Fruit fly (Drosophila melanogaster) whole organism, embryonic: ENCODE measurements around the gene CG13455.
A peak's percentile ranks its signal among the peaks of the same experiment; 100 is the strongest.

Source experiments
- Antp ChIP-seq: fragments of 200-800 bp; sonication (Bioruptor generic); optimal IDR thresholded peaks from 3 replicates; lab custom pipeline; 2016; ENCODE audit warnings: missing biosample characterization, missing genetic modification characterization
- Blimp-1 ChIP-seq: fragments of 200-800 bp; sonication (Bioruptor generic); optimal IDR thresholded peaks from 3 replicates; lab custom pipeline; 2018; ENCODE audit warnings: missing biosample characterization, missing genetic modification characterization, mild to moderate bottlenecking, moderate library complexity, missing genetic modification reagents
- C15 ChIP-seq: fragments of 200-800 bp; sonication (Bioruptor generic); IDR thresholded peaks from 3 replicates; pipeline ENCODE4 v1.3.6; 2022; ENCODE audit warnings: missing biosample characterization, missing genetic modification characterization
- CG10147 ChIP-seq: fragments of 200-800 bp; sonication (Bioruptor generic); optimal IDR thresholded peaks from 2 replicates; lab custom pipeline; 2019; ENCODE audit warnings: missing biosample characterization, mild to moderate bottlenecking, missing genetic modification characterization, moderate library complexity
- CG10654 ChIP-seq: fragments of 200-800 bp; sonication (Bioruptor generic); optimal IDR thresholded peaks from 2 replicates; lab custom pipeline; 2016; ENCODE audit warnings: missing biosample characterization, missing genetic modification characterization
- CG10959 ChIP-seq: fragments of 200-800 bp; sonication (Bioruptor generic); IDR thresholded peaks from 2 replicates; pipeline ENCODE4 v1.3.6; 2022; ENCODE audit warnings: missing biosample characterization, missing genetic modification characterization
- CG11456 ChIP-seq: fragments of 200-800 bp; sonication (Bioruptor generic); IDR thresholded peaks from 3 replicates; pipeline ENCODE4 v1.3.6; 2022; ENCODE audit warnings: missing biosample characterization, missing genetic modification characterization
- CG11696 ChIP-seq: fragments of 200-800 bp; sonication (Bioruptor generic); IDR thresholded peaks from 2 replicates; pipeline ENCODE4 v1.3.6; 2022; ENCODE audit warnings: missing biosample characterization, missing genetic modification characterization
- CG12104 ChIP-seq: fragments of 200-800 bp; sonication (Bioruptor generic); optimal IDR thresholded peaks from 3 replicates; lab custom pipeline; 2016; ENCODE audit warnings: missing biosample characterization, missing genetic modification characterization
- CG14050 ChIP-seq: fragments of 200-800 bp; sonication (Bioruptor generic); IDR thresholded peaks from 3 replicates; pipeline ENCODE4 v1.3.6; 2022; ENCODE audit warnings: missing biosample characterization, missing genetic modification characterization
- CG2889 ChIP-seq: fragments of 200-800 bp; sonication (Bioruptor generic); IDR thresholded peaks from 3 replicates; pipeline ENCODE4 v1.3.6; 2022; ENCODE audit warnings: missing biosample characterization, missing genetic modification characterization
- CG31388 ChIP-seq: fragments of 200-800 bp; sonication (Bioruptor generic); optimal IDR thresholded peaks from 2 replicates; lab custom pipeline; 2016; ENCODE audit warnings: missing biosample characterization, missing genetic modification characterization
- CG32532 ChIP-seq: fragments of 200-800 bp; sonication (Bioruptor generic); IDR thresholded peaks from 2 replicates; pipeline ENCODE4 v1.3.6; 2022; ENCODE audit warnings: missing biosample characterization, missing genetic modification characterization
- CG33213 ChIP-seq: fragments of 200-800 bp; sonication (Bioruptor generic); optimal IDR thresholded peaks from 3 replicates; lab custom pipeline; 2016; ENCODE audit warnings: missing biosample characterization, missing genetic modification characterization
- CG5180 ChIP-seq: fragments of 200-800 bp; sonication (Bioruptor generic); optimal IDR thresholded peaks from 3 replicates; lab custom pipeline; 2017; ENCODE audit warnings: missing biosample characterization, missing genetic modification characterization, mild to moderate bottlenecking, moderate library complexity, missing genetic modification reagents
- CG5245 ChIP-seq: fragments of 200-800 bp; sonication (Bioruptor generic); optimal IDR thresholded peaks from 3 replicates; lab custom pipeline; 2016; ENCODE audit warnings: missing biosample characterization, missing genetic modification characterization
- CG9609 ChIP-seq: fragments of 200-800 bp; sonication (Bioruptor generic); optimal IDR thresholded peaks from 3 replicates; lab custom pipeline; 2016; ENCODE audit warnings: missing biosample characterization, missing genetic modification characterization
- Dbx ChIP-seq: fragments of 200-800 bp; sonication (Bioruptor generic); IDR thresholded peaks from 3 replicates; pipeline ENCODE4 v1.3.6; 2022; ENCODE audit warnings: missing biosample characterization, missing genetic modification characterization
- Dp ChIP-seq: fragments of 200-800 bp; sonication (Bioruptor generic); optimal IDR thresholded peaks from 2 replicates; lab custom pipeline; 2018; ENCODE audit warnings: missing biosample characterization, mild to moderate bottlenecking, missing genetic modification characterization, moderate library complexity
- E2f1 ChIP-seq: fragments of 200-800 bp; sonication (Bioruptor generic); IDR thresholded peaks from 2 replicates; pipeline ENCODE4 v1.3.6; 2022; ENCODE audit warnings: missing biosample characterization, missing genetic modification characterization
- Hr78 ChIP-seq, 2 experiments: fragments of 200-800 bp in 1 of 2; fragments of >200 bp in 1 of 2; sonication (Bioruptor generic) in 1 of 2; optimal IDR thresholded peaks; 2 replicates each; lab custom pipeline; 2017 to 2019; ENCODE audit warnings: missing biosample characterization in 2 of 2, missing genetic modification characterization in 2 of 2, mild to moderate bottlenecking in 1 of 2, moderate library complexity in 1 of 2
- Oaz ChIP-seq: fragments of 200-800 bp; sonication (Bioruptor generic); IDR thresholded peaks from 2 replicates; pipeline ENCODE4 v1.3.6; 2022; ENCODE audit warnings: missing biosample characterization, missing genetic modification characterization
- Six4 ChIP-seq: fragments of 200-800 bp; sonication (Bioruptor generic); optimal IDR thresholded peaks from 2 replicates; lab custom pipeline; 2016; ENCODE audit warnings: missing biosample characterization, missing genetic modification characterization
- Spps ChIP-seq: fragments of 200-800 bp; sonication (Bioruptor generic); optimal IDR thresholded peaks from 2 replicates; lab custom pipeline; 2018; ENCODE audit warnings: missing biosample characterization, mild to moderate bottlenecking, missing genetic modification characterization
- Xrp1 ChIP-seq: fragments of 200-800 bp; sonication (Bioruptor generic); IDR thresholded peaks from 2 replicates; pipeline ENCODE4 v1.3.6; 2022; ENCODE audit warnings: missing biosample characterization, missing genetic modification characterization
- ase ChIP-seq: fragments of 200-800 bp; sonication (Bioruptor generic); IDR thresholded peaks from 3 replicates; pipeline ENCODE4 v1.3.6; 2022; ENCODE audit warnings: missing biosample characterization, missing genetic modification characterization
- bcd ChIP-seq: fragments of 200-800 bp; sonication (Bioruptor generic); optimal IDR thresholded peaks from 2 replicates; lab custom pipeline; 2017; ENCODE audit warnings: missing biosample characterization, mild to moderate bottlenecking, missing genetic modification characterization
- chn ChIP-seq: fragments of 200-800 bp; sonication (Bioruptor generic); optimal IDR thresholded peaks from 2 replicates; lab custom pipeline; 2016; ENCODE audit warnings: missing biosample characterization, missing genetic modification characterization
- crol ChIP-seq: fragments of 200-800 bp; sonication (Bioruptor generic); IDR thresholded peaks from 2 replicates; pipeline ENCODE4 v1.3.6; 2022; ENCODE audit warnings: missing biosample characterization, missing genetic modification characterization
- ftz-f1 ChIP-seq: fragments of 200-800 bp; sonication (Bioruptor generic); optimal IDR thresholded peaks from 2 replicates; lab custom pipeline; 2016; ENCODE audit warnings: missing biosample characterization, missing genetic modification characterization
- gem ChIP-seq: fragments of 200-800 bp; sonication (Bioruptor generic); optimal IDR thresholded peaks from 2 replicates; lab custom pipeline; 2019; ENCODE audit warnings: missing biosample characterization, mild to moderate bottlenecking, missing genetic modification characterization, moderate library complexity
- gfzf ChIP-seq: fragments of 200-800 bp; sonication (Bioruptor generic); optimal IDR thresholded peaks from 2 replicates; lab custom pipeline; 2016; ENCODE audit warnings: missing biosample characterization, mild to moderate bottlenecking, missing genetic modification characterization, moderate library complexity
- hb ChIP-seq: fragments of 200-800 bp; sonication (Bioruptor generic); IDR thresholded peaks from 3 replicates; pipeline ENCODE4 v1.3.6; 2022; ENCODE audit warnings: missing biosample characterization, missing genetic modification characterization; ENCODE audit not compliant: partially characterized antibody
- klu ChIP-seq: fragments of 200-800 bp; sonication (Bioruptor generic); IDR thresholded peaks from 2 replicates; pipeline ENCODE4 v1.3.6; 2022; ENCODE audit warnings: missing biosample characterization, missing genetic modification characterization
- lbe ChIP-seq: fragments of 200-800 bp; sonication (Bioruptor generic); optimal IDR thresholded peaks from 2 replicates; lab custom pipeline; 2016; ENCODE audit warnings: missing biosample characterization, mild to moderate bottlenecking, missing genetic modification characterization
- lov ChIP-seq, 2 experiments: fragments of 200-800 bp in 1 of 2; fragments of >200 bp in 1 of 2; sonication (Bioruptor generic) in 1 of 2; IDR thresholded peaks in 1 of 2; optimal IDR thresholded peaks in 1 of 2; 2 replicates in 1 of 2; 3 replicates in 1 of 2; pipeline versions ENCODE4 v1.3.6 to Lab custom; 2017 to 2022; ENCODE audit warnings: missing biosample characterization in 1 of 2, missing genetic modification characterization in 1 of 2
- oc ChIP-seq: fragments of 200-800 bp; sonication (Bioruptor generic); optimal IDR thresholded peaks from 2 replicates; lab custom pipeline; 2018; ENCODE audit warnings: missing biosample characterization, mild to moderate bottlenecking, missing genetic modification characterization, moderate library complexity
- pan ChIP-seq, 4 experiments: fragments of >200 bp in 3 of 4; fragments of 200-800 bp in 1 of 4; sonication (Bioruptor generic) in 1 of 4; optimal IDR thresholded peaks in 3 of 4; IDR thresholded peaks in 1 of 4; 2 replicates each; pipeline versions ENCODE4 v1.3.6 to Lab custom; 2017 to 2022; ENCODE audit warnings: missing biosample characterization in 2 of 4, missing genetic modification characterization in 2 of 4, mixed read lengths in 1 of 4
- rib ChIP-seq: fragments of 200-800 bp; sonication (Bioruptor generic); IDR thresholded peaks from 2 replicates; pipeline ENCODE4 v1.3.6; 2022; ENCODE audit warnings: missing biosample characterization, missing genetic modification characterization
- scrt ChIP-seq: fragments of 200-800 bp; sonication (Bioruptor generic); optimal IDR thresholded peaks from 2 replicates; lab custom pipeline; 2018; ENCODE audit warnings: missing biosample characterization, mild to moderate bottlenecking, missing genetic modification characterization, moderate library complexity
- sim ChIP-seq: fragments of 200-800 bp; sonication (Bioruptor generic); IDR thresholded peaks from 2 replicates; pipeline ENCODE4 v1.3.6; 2022; ENCODE audit warnings: missing biosample characterization, missing genetic modification characterization
- slbo ChIP-seq: fragments of 200-800 bp; sonication (Bioruptor generic); IDR thresholded peaks from 2 replicates; pipeline ENCODE4 v1.3.6; 2022; ENCODE audit warnings: missing biosample characterization, missing genetic modification characterization
- tap ChIP-seq: fragments of 200-800 bp; optimal IDR thresholded peaks from 3 replicates; lab custom pipeline; 2019; ENCODE audit warnings: missing biosample characterization, mild to moderate bottlenecking, missing genetic modification characterization, moderate library complexity
- trem ChIP-seq: fragments of 200-800 bp; optimal IDR thresholded peaks from 3 replicates; lab custom pipeline; 2019; ENCODE audit warnings: missing biosample characterization, mild to moderate bottlenecking, missing genetic modification characterization, moderate library complexity
- wor ChIP-seq: fragments of 200-800 bp; sonication (Bioruptor generic); IDR thresholded peaks from 2 replicates; pipeline ENCODE4 v1.3.6; 2022; ENCODE audit warnings: missing biosample characterization, missing genetic modification characterization
- zf30C ChIP-seq: fragments of 200-800 bp; sonication (Bioruptor generic); optimal IDR thresholded peaks from 3 replicates; lab custom pipeline; 2018; ENCODE audit warnings: missing biosample characterization, mild to moderate bottlenecking, missing genetic modification characterization
- zfh1 ChIP-seq: fragments of 200-800 bp; sonication (Bioruptor generic); IDR thresholded peaks from 3 replicates; pipeline ENCODE4 v1.3.6; 2022; ENCODE audit warnings: missing biosample characterization, missing genetic modification characterization
- zfh2 ChIP-seq: fragments of 200-800 bp; sonication (Bioruptor generic); optimal IDR thresholded peaks from 2 replicates; lab custom pipeline; 2016; ENCODE audit warnings: missing biosample characterization, missing genetic modification characterization

CG13455 gene

DNA sequence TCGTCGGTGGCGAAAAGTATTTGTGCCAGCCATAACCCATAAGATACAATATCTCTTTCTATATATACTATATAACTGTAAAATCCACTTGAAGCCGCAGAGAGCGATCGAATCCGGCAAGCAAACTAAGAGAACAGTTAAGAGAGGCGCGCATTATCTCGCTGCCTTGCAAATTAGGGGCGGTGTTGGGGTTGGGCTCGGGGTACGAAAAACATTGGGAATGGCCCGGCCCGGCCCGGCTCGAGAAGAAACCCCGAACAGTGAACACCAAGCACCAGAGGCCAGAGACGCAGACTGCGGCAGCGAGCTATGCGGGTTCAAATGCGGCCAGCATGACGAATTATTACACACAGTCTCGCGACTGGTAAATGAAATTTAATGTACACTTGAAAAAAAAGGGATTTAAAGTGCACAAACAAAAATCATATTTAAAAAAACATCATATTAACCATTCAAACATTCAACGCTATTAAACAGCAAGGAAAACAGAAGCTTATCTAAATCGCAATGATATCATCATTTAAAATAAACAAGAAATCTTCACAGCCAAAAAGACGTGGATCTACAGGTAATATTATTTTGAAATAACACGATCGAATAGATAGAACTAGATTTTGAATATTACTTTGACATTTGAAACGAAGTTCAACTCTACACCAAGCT, 36.1 kb downstream of the CG13455 start (continued):
- TF ChIP-seq CG32532 (GFP tag; lab: Robert Waterston, UW) (peak; percentile 58), klu (GFP tag; lab: Robert Waterston, UW) (peak; percentile 27; the same call in 1 of the 2 replicates), CG10147 (GFP tag; lab: Kevin White, UChicago) (peak; percentile 32), Xrp1 (GFP tag; lab: Robert Waterston, UW) (peak; percentile 66), CG5180 (peak; percentile 45), gfzf (GFP tag; lab: Kevin White, UChicago) (no peak), CG12104 (GFP tag; lab: Kevin White, UChicago) (peak; percentile 63), CG2889 (no peak), trem (peak; percentile 43), hb (GFP tag; lab: Robert Waterston, UW) (no peak), gem (tag; lab: Kevin White, UChicago) (peak; percentile 39), CG11696 (GFP tag; lab: Robert Waterston, UW) (no peak), Six4 (GFP tag; lab: Kevin White, UChicago) (peak; percentile 44), wor (GFP tag; lab: Robert Waterston, UW) (peak; percentile 32; the same call in 1 of the 2 replicates), CG9609 (no peak), oc (tag; lab: Kevin White, UChicago) (peak; percentile 16), CG14050 (peak; percentile 9; the same call in 1 of the 3 replicates), CG11456 (GFP tag; lab: Robert Waterston, UW) (0 out of 3 replicates have a peak, but pooled peaks have one; percentile 43), chn (GFP tag; lab: Kevin White, UChicago) (no peak), crol (GFP tag; lab: Robert Waterston, UW) (peak; percentile 76), Dp (GFP tag; lab: Kevin White, UChicago) (no peak), C15 (GFP tag; lab: Robert Waterston, UW) (0 out of 3 replicates have a peak, but pooled peaks have one; percentile 39), zfh1 (GFP tag; lab: Robert Waterston, UW) (peak; percentile 45; the same call in 1 of the 3 replicates), Antp (GFP tag; lab: Kevin White, UChicago) (peak; percentile 27), CG5245 (GFP tag; lab: Kevin White, UChicago) (no peak), slbo (GFP tag; lab: Robert Waterston, UW) (peak; percentile 63), Blimp-1 (GFP tag; lab: Kevin White, UChicago) (peak; percentile 34), CG31388 (GFP tag; lab: Kevin White, UChicago) (no peak), Dbx (GFP tag; lab: Robert Waterston, UW) (0 out of 3 replicates have a peak, but pooled peaks have one; percentile 24), zf30C (no peak), Spps (tag; lab: Kevin White, UChicago) (no peak), CG10654 (GFP tag; lab: Kevin White, UChicago) (peak; percentile 15), zfh2 (peak; percentile 22), sim (peak; percentile 29; the same call in 1 of the 2 replicates), ase (0 out of 3 replicates have a peak, but pooled peaks have one; percentile 26), tap (tag; lab: Kevin White, UChicago) (no peak), rib (0 out of 2 replicates have a peak, but pooled peaks have one; percentile 58), CG33213 (GFP tag; lab: Kevin White, UChicago) (no peak), bcd (peak; percentile 6), lov (optimal IDR thresholded peaks at IDR 0.05; lab: Kevin White, UChicago) (no peak), lov (GFP tag; IDR thresholded peaks at IDR 0.05; lab: Robert Waterston, UW) (0 out of 3 replicates have a peak, but pooled peaks have one; percentile 27), Hr78 (GFP tag; optimal IDR thresholded peaks at IDR 0.05; lab: Kevin White, UChicago) (peak in 1 of 2 experiments; percentile 29), ftz-f1 (GFP tag; lab: Kevin White, UChicago) (no peak), E2f1 (GFP tag; lab: Robert Waterston, UW) (no peak), CG10959 (GFP tag; lab: Robert Waterston, UW) (peak; percentile 24; the same call in 1 of the 2 replicates), lbe (peak; percentile 74), Oaz (GFP tag; lab: Robert Waterston, UW) (0 out of 2 replicates have a peak, but pooled peaks have one; percentile 15), scrt (GFP tag; lab: Kevin White, UChicago) (no peak), pan (optimal IDR thresholded peaks at IDR 0.05; lab: Kevin White, UChicago) (no peak), pan (GFP tag; optimal IDR thresholded peaks at IDR 0.05 in 1 of 2, IDR thresholded peaks at IDR 0.05 in 1 of 2) (peak in 1 of 2 experiments; percentile 72)
